Fruit fly (Drosophila melanogaster) S2 (cell line): ENCODE data around the gene Pmm2.

Experiments
- CG8478 ChIP-seq: fragments of >200 bp; optimal IDR thresholded peaks from 2 replicates; lab custom pipeline; 2018
- CTCF ChIP-seq, 2 experiments: fragments of >200 bp; optimal IDR thresholded peaks; 2 replicates each; lab custom pipeline; 2018

The Pmm2 gene

dm6 chr3L:12534318-12534717 lies at the start of gene Pmm2:
Pmm2 (plus strand) TSS chr3L:12534590.
- TF ChIP-seq CG8478 (lab: Kevin White, UChicago) (no peak), CTCF (optimal IDR thresholded peaks at IDR 0.05; lab: Kevin White, UChicago) (peak in 1 of 2 experiments; percentile 17)

DNA sequence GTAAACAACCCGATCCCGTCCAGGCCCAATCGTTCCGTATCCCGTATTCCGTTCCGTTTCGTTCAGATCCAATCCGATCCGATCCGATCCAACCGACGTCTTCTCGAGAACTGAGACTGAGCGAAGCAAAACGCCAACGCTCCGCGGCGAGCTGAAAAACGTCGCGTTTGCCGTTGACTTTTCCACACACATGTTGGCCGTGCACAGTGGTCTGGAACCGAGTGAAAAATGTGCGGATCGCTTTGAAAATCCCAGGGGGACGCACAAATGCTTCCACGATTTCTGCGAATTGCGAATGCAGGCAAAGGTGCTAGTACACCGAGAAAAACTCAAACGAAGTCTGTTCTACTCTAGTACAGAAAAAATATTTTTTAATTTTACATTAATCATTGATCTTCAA lies 49.4 kb upstream of the Pmm2 start, which contains the start of gene CG10663:
Gene CG10663, minus strand, starts transcription at position 88 of the 400 bp plus-strand sequence.
- TF ChIP-seq CG8478 (lab: Kevin White, UChicago), result no peak
- TF ChIP-seq CTCF (optimal IDR thresholded peaks at IDR 0.05; lab: Kevin White, UChicago), result no peak

DNA sequence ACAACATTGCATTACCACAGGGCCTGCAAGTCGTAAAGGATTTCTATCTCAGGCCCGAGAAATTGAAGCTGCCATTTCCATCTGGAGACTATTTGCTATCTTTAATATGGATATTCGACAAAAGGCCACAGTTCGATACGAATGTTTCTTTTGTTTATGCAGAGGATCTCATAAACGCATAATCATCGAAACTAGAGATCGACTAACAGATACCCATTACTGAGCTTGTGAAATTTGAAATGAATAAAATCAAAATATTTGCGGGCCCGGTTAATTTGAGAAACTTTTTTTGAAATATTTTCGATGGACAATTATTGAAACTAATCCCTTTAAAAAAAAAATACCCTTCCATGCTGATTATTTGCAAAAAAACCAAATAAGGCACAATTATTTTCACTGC lies 48.2 kb upstream of the Pmm2 start:
- TF ChIP-seq CG8478 (lab: Kevin White, UChicago) (no peak), CTCF (optimal IDR thresholded peaks at IDR 0.05; lab: Kevin White, UChicago) (no peak)

- TF ChIP-seq CTCF (optimal IDR thresholded peaks at IDR 0.05; lab: Kevin White, UChicago) (no peak), CG8478 (lab: Kevin White, UChicago) (no peak)
These were observed 44.4 kb upstream of the Pmm2 start for dm6 chr3L:12489952-12490351.

DNA sequence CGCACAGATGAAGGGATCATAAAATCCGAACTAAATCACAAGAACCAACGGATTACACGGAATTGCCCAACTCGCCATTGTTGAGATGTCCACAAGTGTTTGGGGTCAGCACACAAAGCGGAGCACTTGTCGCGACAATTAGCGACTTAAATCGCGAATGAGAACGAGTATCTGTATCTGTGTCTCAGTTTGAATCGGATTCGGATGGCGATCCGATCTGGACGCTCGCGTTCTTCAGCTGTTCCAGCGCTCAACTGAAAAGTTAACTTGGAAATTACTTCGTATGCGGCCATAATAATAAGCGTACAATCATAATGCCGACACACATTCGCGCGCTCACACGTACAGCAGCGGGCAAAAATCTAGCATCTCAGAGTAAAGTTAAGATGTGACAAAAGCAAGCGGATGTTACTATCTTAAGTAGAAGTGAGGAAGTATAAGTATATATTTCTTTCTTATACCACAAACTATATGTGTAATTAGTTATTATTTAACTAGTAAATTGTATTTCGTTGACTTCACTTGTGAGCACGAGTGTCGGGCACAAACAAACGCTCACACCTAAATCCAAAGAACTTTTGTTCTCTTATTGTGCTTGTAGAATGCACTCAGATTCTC lies 43.9 kb upstream of the Pmm2 start, which contains the start of gene CG10660:
Gene CG10660, minus strand, starts transcription at position 259 of the 618 bp plus-strand sequence.
- TF ChIP-seq CG8478 (lab: Kevin White, UChicago), result no peak
- no peak for TF ChIP-seq CTCF (optimal IDR thresholded peaks at IDR 0.05; lab: Kevin White, UChicago)

DNA sequence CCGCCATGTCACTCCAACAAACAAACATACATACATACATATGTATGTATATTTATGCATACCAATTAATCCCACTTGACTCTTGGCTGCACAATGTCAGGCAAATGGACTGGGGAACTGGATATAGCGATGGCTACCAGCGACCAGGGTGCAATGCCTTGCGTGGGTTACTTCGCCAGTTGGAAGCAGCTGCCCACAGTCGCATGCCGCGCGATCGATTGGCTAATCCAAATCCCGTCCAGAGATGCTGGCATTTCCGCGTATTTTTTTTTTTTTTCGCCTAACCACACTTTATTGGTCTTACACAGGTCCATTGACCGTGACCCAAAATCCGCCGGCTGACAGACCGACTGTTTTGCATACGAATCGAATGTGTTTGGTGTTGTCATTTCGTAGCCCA lies 40.1 kb upstream of the Pmm2 start:
- TF ChIP-seq CTCF (optimal IDR thresholded peaks at IDR 0.05; lab: Kevin White, UChicago) (no peak), CG8478 (lab: Kevin White, UChicago) (no peak)

- no peak for TF ChIP-seq CG8478 (lab: Kevin White, UChicago)
- TF ChIP-seq CTCF (optimal IDR thresholded peaks at IDR 0.05; lab: Kevin White, UChicago), result no peak
These were observed 39.1 kb upstream of the Pmm2 start for dm6 chr3L:12495312-12495725.

DNA sequence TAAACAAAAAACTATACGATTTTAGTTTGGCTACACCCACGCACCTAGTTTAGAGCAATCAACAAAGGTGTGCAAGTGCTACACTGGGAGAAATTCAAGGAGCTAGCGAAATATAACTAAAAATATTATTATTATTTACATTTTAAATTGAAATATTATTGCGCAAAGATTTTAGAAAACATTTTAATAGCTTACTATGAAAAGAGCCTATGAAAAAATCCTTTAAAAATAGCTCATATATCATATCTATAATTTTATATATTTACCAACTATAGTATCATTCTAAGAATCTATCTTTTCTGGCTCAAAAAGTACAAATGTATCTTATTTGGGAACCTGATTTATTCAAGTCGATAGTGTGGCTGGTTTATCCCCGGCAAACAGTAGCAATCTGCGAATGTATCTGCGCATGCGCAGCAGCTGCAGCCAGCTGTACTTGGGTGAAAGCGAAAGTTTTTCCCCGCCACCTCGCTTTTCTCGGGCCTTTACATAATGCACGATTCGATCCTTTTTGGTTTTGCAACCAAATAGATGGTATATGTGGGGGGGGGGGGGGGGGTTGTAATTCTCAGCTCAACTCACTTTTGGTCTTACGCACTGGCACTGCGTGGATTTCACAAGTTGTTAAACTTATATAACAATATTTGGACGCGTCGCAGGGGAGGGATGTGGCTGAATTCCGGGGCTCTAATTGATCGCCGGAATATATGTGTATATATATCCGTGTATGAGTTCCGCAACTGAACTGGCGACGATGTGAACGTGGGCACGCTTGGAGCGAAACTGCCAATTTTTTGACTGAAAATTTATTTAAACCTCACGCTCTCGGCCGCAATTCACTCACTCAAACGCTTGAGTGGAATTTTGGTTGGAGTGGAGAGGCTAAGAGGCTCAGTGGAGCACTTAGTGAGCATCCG lies 37.7 kb upstream of the Pmm2 start, which contains the start of gene CG10657:
Gene CG10657, minus strand, starts transcription at position 789 of the 917 bp plus-strand sequence.
- TF ChIP-seq CG8478 (lab: Kevin White, UChicago), result no peak
- TF ChIP-seq CTCF (optimal IDR thresholded peaks at IDR 0.05; lab: Kevin White, UChicago), result no peak

dm6 chr3L:12501249-12501648 lies 33.1 kb upstream of the Pmm2 start, which contains the start of the genes CG10638 and CG10681:
CG10638 (minus strand) TSS chr3L:12501311.
CG10681 (plus strand) TSS chr3L:12501513.
- TF ChIP-seq CTCF (optimal IDR thresholded peaks at IDR 0.05; lab: Kevin White, UChicago) (no peak), CG8478 (lab: Kevin White, UChicago) (no peak)

dm6 chr3L:12503865-12504650 lies 30.3 kb upstream of the Pmm2 start, which contains the start of the genes CG10646 and vih:
CG10646 (minus strand) TSS chr3L:12503894.
vih (plus strand) TSS chr3L:12504292.
- TF ChIP-seq CG8478 (lab: Kevin White, UChicago) (no peak), CTCF (optimal IDR thresholded peaks at IDR 0.05; lab: Kevin White, UChicago) (no peak)

dm6 chr3L:12505990-12506389 lies 28.4 kb upstream of the Pmm2 start:
- TF ChIP-seq CG8478 (lab: Kevin White, UChicago) (no peak), CTCF (optimal IDR thresholded peaks at IDR 0.05; lab: Kevin White, UChicago) (no peak)

DNA sequence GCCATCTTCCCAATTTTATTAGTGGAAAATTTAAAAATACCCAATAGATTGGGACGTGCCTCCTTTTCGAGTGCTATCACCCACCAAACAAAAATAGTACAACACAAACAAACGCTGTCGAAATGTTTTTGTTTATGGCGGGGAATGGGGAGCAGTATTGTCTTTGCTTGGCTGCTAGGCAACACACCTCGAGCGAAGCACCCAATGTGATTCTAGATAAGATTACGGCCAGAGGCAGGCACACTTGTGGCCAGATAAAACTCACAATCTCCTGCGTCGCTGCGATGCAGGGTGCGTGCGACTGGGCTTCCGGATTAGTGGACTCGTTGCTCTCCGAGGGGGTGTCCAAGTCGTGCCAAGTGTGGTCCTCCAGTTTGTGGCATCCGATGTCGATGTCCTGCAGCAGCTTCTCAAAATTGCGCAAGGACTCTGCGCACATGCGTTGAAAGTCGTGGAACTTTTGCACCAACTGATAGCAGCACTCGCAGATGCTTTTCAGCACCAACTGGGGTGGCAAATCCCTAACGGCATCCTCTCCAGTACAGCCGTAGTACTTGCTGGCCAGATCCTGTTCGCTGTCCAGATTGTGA lies 27.3 kb upstream of the Pmm2 start:
- no peak for TF ChIP-seq CTCF (optimal IDR thresholded peaks at IDR 0.05; lab: Kevin White, UChicago)
- no peak for TF ChIP-seq CG8478 (lab: Kevin White, UChicago)

DNA sequence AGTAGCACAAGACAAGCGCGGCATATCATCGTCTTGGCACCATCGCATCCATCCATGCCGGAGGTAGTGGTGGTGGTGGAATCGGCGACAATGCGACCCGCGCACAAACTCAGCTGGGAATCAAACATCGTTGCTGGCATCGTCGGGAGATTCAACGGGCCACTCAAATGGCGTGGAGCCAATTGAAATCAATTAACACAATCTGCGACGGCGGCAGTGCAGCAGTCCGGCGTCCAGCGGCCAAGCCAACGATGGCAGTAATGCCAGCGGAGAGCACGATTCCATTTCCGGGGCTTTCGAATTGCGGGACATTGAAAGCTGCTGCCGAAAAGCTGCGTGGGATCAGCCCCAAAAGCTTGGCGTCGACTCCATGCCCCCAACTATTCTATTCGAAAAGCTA lies 26.8 kb upstream of the Pmm2 start, which contains the start of gene CG10654:
Gene CG10654, minus strand, starts transcription at position 270 of the 400 bp plus-strand sequence.
- TF ChIP-seq CTCF (optimal IDR thresholded peaks at IDR 0.05; lab: Kevin White, UChicago), result no peak
- no peak for TF ChIP-seq CG8478 (lab: Kevin White, UChicago)
